Worm (Caenorhabditis elegans): ENCODE measurements around the gene mau-8.
A peak's percentile ranks its signal among the peaks of the same experiment; 100 is the strongest.

The mau-8 gene

DNA sequence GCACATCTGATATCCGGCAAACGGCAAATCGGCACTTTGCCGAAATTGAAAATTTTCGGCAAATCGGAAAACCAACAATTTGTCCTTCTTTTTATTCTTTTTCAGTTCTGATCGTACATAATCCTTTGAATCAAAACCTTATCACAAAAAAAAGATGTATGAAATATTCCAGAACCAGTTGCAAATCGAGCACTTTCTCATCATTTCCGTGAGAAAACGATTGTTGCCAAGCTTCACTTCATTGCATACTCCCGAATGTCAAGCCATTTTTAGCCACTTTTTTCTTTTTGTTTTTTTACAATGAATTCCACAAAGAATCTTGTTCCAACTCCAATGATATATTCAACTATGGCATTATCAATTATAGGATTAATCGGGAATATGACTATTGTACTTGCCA is 12.9 kb upstream of the mau-8 start, which contains the start of gene srsx-25:
srsx-25 (plus strand) TSS at position 301 of the 400 bp plus-strand sequence.
- no peak for TF ChIP-seq lir-3 (tag; optimal IDR thresholded peaks at IDR 0.05; ENCODE audit: poor library complexity)
- no peak for TF ChIP-seq C34B4.2 (tag; optimal IDR thresholded peaks at IDR 0.05)
- TF ChIP-seq hlh-17 (GFP tag; optimal IDR thresholded peaks at IDR 0.05; ENCODE audit: borderline replicate concordance): no peak
- no peak for TF ChIP-seq lin-15B (tag; optimal IDR thresholded peaks at IDR 0.05)
- TF ChIP-seq swsn-7 (tag; optimal IDR thresholded peaks at IDR 0.05): no peak
- TF ChIP-seq tlp-1 (tag; optimal IDR thresholded peaks at IDR 0.05): no peak
- no peak for TF ChIP-seq mep-1 (tag; optimal IDR thresholded peaks at IDR 0.05)
- no peak for TF ChIP-seq rnt-1 (tag; optimal IDR thresholded peaks at IDR 0.05)
- no peak for TF ChIP-seq elt-2 (tag; optimal IDR thresholded peaks at IDR 0.05)
- no peak for TF ChIP-seq lin-39 (tag; optimal IDR thresholded peaks at IDR 0.05)
- TF ChIP-seq ets-5 (GFP tag; IDR thresholded peaks at IDR 0.05): no peak

DNA sequence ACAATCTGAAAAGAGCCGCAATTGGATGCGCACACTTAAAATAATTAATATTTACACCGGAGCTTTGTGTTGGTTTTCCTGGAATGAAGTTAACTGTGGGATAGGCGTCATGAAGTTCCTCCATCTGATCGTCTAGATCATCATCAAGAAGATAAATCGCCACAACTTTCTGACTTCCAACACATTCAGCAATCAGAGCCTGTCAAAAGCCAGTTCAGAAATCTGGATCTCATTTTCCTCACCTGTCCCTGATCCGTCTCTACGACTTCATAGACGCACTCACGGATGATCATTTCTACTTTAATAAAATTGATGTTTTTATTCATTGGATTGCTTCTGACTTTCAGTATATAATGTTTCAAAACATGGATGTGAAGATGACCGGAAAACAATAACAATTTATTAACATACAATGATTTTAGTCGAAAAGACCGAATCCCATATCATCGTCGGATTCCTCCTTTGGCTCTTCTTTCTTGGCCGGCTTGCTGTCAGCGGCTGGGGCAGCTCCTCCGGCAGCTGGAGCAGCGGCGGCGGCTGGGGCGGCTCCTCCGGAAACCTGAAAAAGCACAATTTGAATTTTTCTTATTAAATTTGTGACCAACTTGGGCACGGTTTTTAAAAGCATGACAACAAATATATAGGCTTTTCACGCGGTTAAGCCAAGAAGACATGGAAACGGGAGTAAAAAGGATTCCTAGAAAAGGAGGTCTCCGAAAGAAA is 8.5 kb upstream of the mau-8 start, which contains the start of gene agt-1:
agt-1 (minus strand) TSS at position 293 of the 723 bp plus-strand sequence.
- TF ChIP-seq efl-1 (optimal IDR thresholded peaks at IDR 0.05) (no peak), efl-1 (GFP tag; optimal IDR thresholded peaks at IDR 0.05 in 1 of 2) (peak in 1 of 2 experiments; percentile 87), lsy-2 (tag; optimal IDR thresholded peaks at IDR 0.05) (peak in 1 of 2 experiments; percentile 19), xbp-1 (tag; optimal IDR thresholded peaks at IDR 0.05) (no peak)

DNA sequence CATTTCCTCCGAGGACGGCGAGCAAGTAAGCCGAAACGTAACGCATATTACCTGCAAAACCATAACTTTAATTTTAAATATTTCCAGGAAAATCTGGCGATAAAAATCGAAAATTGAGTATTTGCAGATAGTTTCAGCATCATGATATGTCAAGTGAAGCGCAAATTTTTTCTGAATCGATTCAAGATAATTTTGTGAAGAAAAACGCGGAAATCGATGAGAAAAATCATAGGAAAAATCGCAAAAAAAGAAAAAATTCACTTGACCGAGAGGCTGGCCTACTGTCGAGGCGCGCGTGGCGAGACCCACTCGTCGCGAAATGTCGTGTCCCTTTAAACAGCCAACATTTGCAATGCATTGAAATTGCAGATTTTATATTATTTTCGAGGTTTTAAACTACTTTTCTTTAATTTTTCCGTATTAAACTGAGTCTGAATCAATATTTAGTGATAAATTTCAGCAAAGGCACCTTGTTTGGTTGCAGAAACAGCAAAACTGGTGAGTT is 7.5 kb upstream of the mau-8 start, which contains the start of the genes rla-2, popl-7 and Y62E10A.24:
rla-2 (minus strand) TSS at position 51 of the 505 bp plus-strand sequence.
popl-7 (plus strand) TSS at position 455 of the 505 bp plus-strand sequence.
Y62E10A.24 (plus strand) TSS at position 476 of the 505 bp plus-strand sequence.
- TF ChIP-seq ztf-4 (tag; optimal IDR thresholded peaks at IDR 0.05): no peak
- TF ChIP-seq ceh-82 (tag; optimal IDR thresholded peaks at IDR 0.05): peak in 2 of 3 experiments; percentile 10 to 33
- TF ChIP-seq snu-23 (GFP tag; optimal IDR thresholded peaks at IDR 0.05): peak; percentile 35
- TF ChIP-seq mdl-1 (tag; optimal IDR thresholded peaks at IDR 0.05): no peak
- TF ChIP-seq dpl-1 (GFP tag; optimal IDR thresholded peaks at IDR 0.05): peak; percentile 6 to 39 (median 26)
- peak; percentile 32 to 50 for TF ChIP-seq efl-1 (optimal IDR thresholded peaks at IDR 0.05)
- TF ChIP-seq efl-1 (GFP tag; optimal IDR thresholded peaks at IDR 0.05 in 1 of 2): peak; percentile 41 to 95
- peak; percentile 28 for TF ChIP-seq blmp-1 (tag; optimal IDR thresholded peaks at IDR 0.05)
- peak; percentile 8 for TF ChIP-seq nhr-47 (tag; optimal IDR thresholded peaks at IDR 0.05)
- TF ChIP-seq hlh-4 (tag; optimal IDR thresholded peaks at IDR 0.05): no peak
- peak; percentile 6 for TF ChIP-seq C16A3.4 (tag; optimal IDR thresholded peaks at IDR 0.05)
- TF ChIP-seq lir-3 (tag; optimal IDR thresholded peaks at IDR 0.05; ENCODE audit: poor library complexity): no peak
- peak; percentile 40 to 71 for TF ChIP-seq lin-35 (GFP tag; optimal IDR thresholded peaks at IDR 0.05)
- peak; percentile 14 for TF ChIP-seq unc-130 (tag; optimal IDR thresholded peaks at IDR 0.05)
- no peak for TF ChIP-seq nhr-90 (tag; optimal IDR thresholded peaks at IDR 0.05; ENCODE audit: poor library complexity)
- peak; percentile 29 for TF ChIP-seq skn-1 (tag; optimal IDR thresholded peaks at IDR 0.05)
- TF ChIP-seq lsy-2 (tag; optimal IDR thresholded peaks at IDR 0.05): peak; percentile 52 to 91

ce11 chrIV:13371699-13372098 is 6.1 kb upstream of the mau-8 start, which contains the start of gene Y62E10A.6:
Y62E10A.6 (plus strand) TSS chrIV:13371999.
- TF ChIP-seq ama-1 (optimal IDR thresholded peaks at IDR 0.05) (no peak), nhr-85 (tag) (no peak), blmp-1 (tag; optimal IDR thresholded peaks at IDR 0.05) (no peak), C04F5.9 (tag; optimal IDR thresholded peaks at IDR 0.05) (no peak), alr-1 (tag; optimal IDR thresholded peaks at IDR 0.05; ENCODE audit: borderline replicate concordance) (no peak), ceh-82 (tag; optimal IDR thresholded peaks at IDR 0.05) (no peak), nhr-76 (tag; optimal IDR thresholded peaks at IDR 0.05) (no peak), mep-1 (tag; optimal IDR thresholded peaks at IDR 0.05) (no peak), pag-3 (tag; optimal IDR thresholded peaks at IDR 0.05; ENCODE audit: borderline replicate concordance, insufficient read depth) (no peak), lin-13 (GFP tag; optimal IDR thresholded peaks at IDR 0.05) (no peak), fos-1 (tag; optimal IDR thresholded peaks at IDR 0.05) (no peak), C16A3.4 (tag; optimal IDR thresholded peaks at IDR 0.05) (no peak), elt-2 (tag; optimal IDR thresholded peaks at IDR 0.05) (no peak), jun-1 (tag; optimal IDR thresholded peaks at IDR 0.05) (no peak), lir-3 (tag; optimal IDR thresholded peaks at IDR 0.05; ENCODE audit: poor library complexity) (no peak), nhr-12 (tag; optimal IDR thresholded peaks at IDR 0.05) (no peak), elt-3 (tag; optimal IDR thresholded peaks at IDR 0.05) (no peak), swsn-7 (tag; optimal IDR thresholded peaks at IDR 0.05) (no peak), hlh-17 (GFP tag; optimal IDR thresholded peaks at IDR 0.05; ENCODE audit: borderline replicate concordance) (no peak), zip-4 (GFP tag; optimal IDR thresholded peaks at IDR 0.05) (no peak)

Data from whole organism, L1 larva.